Worm (Caenorhabditis elegans): ENCODE data around the gene pqn-41.

The pqn-41 gene

DNA sequence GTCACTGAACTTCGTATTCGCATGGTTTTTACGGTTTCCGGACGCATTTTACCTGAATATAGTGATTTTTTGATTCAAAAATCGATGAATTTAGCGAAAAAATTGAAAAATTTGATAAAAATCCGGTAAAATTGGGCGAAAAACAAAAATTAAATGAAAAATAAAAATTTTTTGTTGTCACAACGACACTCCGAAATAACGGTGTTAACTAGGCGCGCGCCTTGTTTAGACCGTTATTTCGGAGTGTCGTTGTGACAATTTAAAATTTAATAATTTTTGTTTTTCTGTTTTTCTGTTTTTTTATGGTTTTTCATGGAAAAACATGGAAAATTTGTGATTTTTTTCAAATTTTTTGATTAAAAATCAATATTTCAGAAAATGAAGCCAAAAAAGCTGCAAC is at the start of gene pqn-41, which contains the start of gene B0524.6:
Gene pqn-41, plus strand, starts transcription at position 370 of the 400 bp plus-strand sequence.
Gene B0524.6, minus strand, starts transcription at position 52 of the 400 bp plus-strand sequence.
- TF ChIP-seq ztf-29 (GFP tag; IDR thresholded peaks at IDR 0.05): no peak
- no peak for TF ChIP-seq ref-1 (GFP tag; conservative IDR thresholded peaks at IDR 0.05)
- TF ChIP-seq tab-1 (GFP tag; IDR thresholded peaks at IDR 0.05): no peak

DNA sequence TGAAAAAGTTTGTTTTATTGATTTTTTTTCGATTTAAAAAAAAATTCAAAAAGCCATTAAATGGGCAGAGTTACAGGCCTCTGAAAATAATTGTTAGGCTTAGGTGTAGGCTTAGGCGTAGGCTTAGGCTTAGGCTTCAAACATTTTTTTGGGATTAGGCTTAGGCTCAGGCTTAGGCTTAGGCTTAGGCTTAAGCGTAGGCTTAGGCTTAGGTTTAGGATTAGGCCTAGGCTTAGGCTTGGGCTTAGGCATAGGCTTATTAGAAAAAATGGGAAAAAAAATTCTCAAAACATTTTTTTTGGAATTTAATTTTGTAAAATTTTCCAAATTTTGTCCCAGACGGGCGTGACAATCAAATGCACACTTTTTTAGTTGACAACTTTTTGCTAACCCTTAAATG is 49.6 kb upstream of the pqn-41 start:
- TF ChIP-seq ref-1 (GFP tag; conservative IDR thresholded peaks at IDR 0.05) (no peak), ztf-29 (GFP tag; IDR thresholded peaks at IDR 0.05) (no peak), T22C8.4 (GFP tag; IDR thresholded peaks at IDR 0.05) (no peak), flt-1 (GFP tag; IDR thresholded peaks at IDR 0.05) (no peak), klf-2 (GFP tag; conservative IDR thresholded peaks at IDR 0.05) (no peak), ztf-23 (GFP tag; IDR thresholded peaks at IDR 0.05) (no peak), cog-1 (tag; optimal IDR thresholded peaks at IDR 0.05) (no peak), med-1 (GFP tag; optimal IDR thresholded peaks at IDR 0.05; ENCODE audit: insufficient read depth) (no peak), tab-1 (GFP tag; IDR thresholded peaks at IDR 0.05) (no peak)

DNA sequence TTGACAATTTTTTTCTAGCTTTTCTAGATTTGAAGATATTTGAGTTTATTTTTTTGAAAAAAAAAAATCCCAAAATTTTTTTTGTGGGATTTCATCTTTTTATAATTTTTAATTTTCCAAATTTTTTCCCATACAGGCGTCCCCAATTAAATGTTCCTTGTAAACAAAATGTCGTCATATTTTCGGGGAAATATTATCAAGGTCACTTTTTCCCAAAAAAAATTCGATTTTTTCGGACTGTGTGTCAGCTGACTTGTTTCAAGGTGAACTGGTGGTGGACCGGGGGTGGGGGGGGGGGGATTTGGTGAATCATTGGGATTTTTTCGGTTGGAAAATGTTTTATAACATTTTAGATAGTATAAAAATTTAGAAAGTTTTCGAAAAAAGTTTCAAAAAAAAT is 49.1 kb upstream of the pqn-41 start:
- TF ChIP-seq flt-1 (GFP tag; IDR thresholded peaks at IDR 0.05) (no peak), T22C8.4 (GFP tag; IDR thresholded peaks at IDR 0.05) (no peak), ref-1 (GFP tag; conservative IDR thresholded peaks at IDR 0.05) (no peak), ztf-23 (GFP tag; IDR thresholded peaks at IDR 0.05) (no peak), tab-1 (GFP tag; IDR thresholded peaks at IDR 0.05) (no peak), cog-1 (tag; optimal IDR thresholded peaks at IDR 0.05) (no peak), ztf-29 (GFP tag; IDR thresholded peaks at IDR 0.05) (no peak), klf-2 (GFP tag; conservative IDR thresholded peaks at IDR 0.05) (no peak), med-1 (GFP tag; optimal IDR thresholded peaks at IDR 0.05; ENCODE audit: insufficient read depth) (no peak)

ce11 chrIII:1859532-1859931 is 46.2 kb upstream of the pqn-41 start, which contains the start of gene ddp-1:
ddp-1 (plus strand) TSS chrIII:1859888.
- peak; percentile 75; the same call in 1 of the 2 replicates for TF ChIP-seq klf-2 (GFP tag; conservative IDR thresholded peaks at IDR 0.05)
- TF ChIP-seq T22C8.4 (GFP tag; IDR thresholded peaks at IDR 0.05): peak; percentile 62
- TF ChIP-seq ztf-29 (GFP tag; IDR thresholded peaks at IDR 0.05): peak; percentile 30; the same call in 1 of the 2 replicates
- peak; percentile 89 for TF ChIP-seq flt-1 (GFP tag; IDR thresholded peaks at IDR 0.05)
- peak; percentile 59 for TF ChIP-seq med-1 (GFP tag; optimal IDR thresholded peaks at IDR 0.05; ENCODE audit: insufficient read depth)
- TF ChIP-seq ztf-23 (GFP tag; IDR thresholded peaks at IDR 0.05): peak; percentile 88
- peak; percentile 72; the same call in 1 of the 2 replicates for TF ChIP-seq tab-1 (GFP tag; IDR thresholded peaks at IDR 0.05)
- TF ChIP-seq ref-1 (GFP tag; conservative IDR thresholded peaks at IDR 0.05): 0 out of 2 replicates have a peak, but pooled peaks have one; percentile 49
- peak; percentile 79 for TF ChIP-seq cog-1 (tag; optimal IDR thresholded peaks at IDR 0.05)

ce11 chrIII:1860129-1860528 is 45.6 kb upstream of the pqn-41 start, which contains the start of gene ttc-7:
ttc-7 (plus strand) TSS chrIII:1860429.
- no peak for TF ChIP-seq klf-2 (GFP tag; conservative IDR thresholded peaks at IDR 0.05)
- no peak for TF ChIP-seq med-1 (GFP tag; optimal IDR thresholded peaks at IDR 0.05; ENCODE audit: insufficient read depth)
- no peak for TF ChIP-seq ztf-29 (GFP tag; IDR thresholded peaks at IDR 0.05)
- TF ChIP-seq T22C8.4 (GFP tag; IDR thresholded peaks at IDR 0.05): no peak
- no peak for TF ChIP-seq cog-1 (tag; optimal IDR thresholded peaks at IDR 0.05)
- TF ChIP-seq flt-1 (GFP tag; IDR thresholded peaks at IDR 0.05): no peak
- no peak for TF ChIP-seq tab-1 (GFP tag; IDR thresholded peaks at IDR 0.05)
- TF ChIP-seq ref-1 (GFP tag; conservative IDR thresholded peaks at IDR 0.05): no peak
- TF ChIP-seq ztf-23 (GFP tag; IDR thresholded peaks at IDR 0.05): no peak

DNA sequence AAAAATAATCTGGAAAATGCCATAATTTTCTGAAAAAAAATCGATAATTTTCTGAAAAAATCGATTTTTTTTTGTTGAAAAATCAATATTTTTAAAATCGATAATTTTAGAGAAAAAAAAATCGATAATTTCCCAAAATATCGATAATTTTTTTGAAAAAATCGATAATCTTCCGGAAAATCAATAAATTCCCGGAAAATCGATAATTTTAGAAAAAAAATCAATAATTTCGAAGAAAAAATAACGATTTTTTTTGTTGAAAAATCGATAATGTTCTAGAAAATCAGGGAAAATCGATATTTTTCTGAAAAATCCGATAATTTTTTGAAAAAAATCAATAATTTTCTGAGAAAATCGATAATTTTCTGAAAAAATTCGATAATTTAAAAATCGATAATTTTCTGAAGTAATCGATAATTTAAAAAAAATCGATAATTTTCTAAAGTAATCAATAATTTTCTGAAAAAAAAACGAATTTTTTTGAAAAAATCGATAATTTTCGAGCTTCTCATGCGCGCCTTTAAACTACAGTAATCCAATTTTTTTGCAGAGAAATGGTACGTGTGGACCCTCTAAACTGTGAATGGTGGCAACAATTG is 29.4 kb upstream of the pqn-41 start:
- TF ChIP-seq med-1 (GFP tag; optimal IDR thresholded peaks at IDR 0.05; ENCODE audit: insufficient read depth) (no peak), ztf-23 (GFP tag; IDR thresholded peaks at IDR 0.05) (no peak), T22C8.4 (GFP tag; IDR thresholded peaks at IDR 0.05) (peak; percentile 81)

DNA sequence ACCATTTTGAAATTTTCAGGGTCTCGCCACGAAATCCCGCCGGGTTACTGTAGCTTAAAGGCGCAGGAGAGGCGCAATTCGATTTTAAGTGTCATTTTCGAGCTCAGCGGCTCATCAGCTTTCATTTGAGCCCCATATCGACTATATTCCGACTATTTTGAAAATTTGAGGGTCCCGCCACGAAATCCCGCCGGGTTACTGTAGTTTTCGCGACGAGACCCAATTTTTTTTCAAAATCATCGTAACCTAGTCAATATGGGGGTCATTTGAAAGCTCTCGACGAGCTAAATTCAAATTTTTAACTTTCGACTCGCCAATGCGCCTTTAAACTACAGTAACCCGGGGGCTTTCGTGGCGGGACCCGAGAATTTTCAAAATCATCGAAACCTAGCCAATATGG is 28.6 kb upstream of the pqn-41 start:
- no peak for TF ChIP-seq klf-2 (GFP tag; conservative IDR thresholded peaks at IDR 0.05)

DNA sequence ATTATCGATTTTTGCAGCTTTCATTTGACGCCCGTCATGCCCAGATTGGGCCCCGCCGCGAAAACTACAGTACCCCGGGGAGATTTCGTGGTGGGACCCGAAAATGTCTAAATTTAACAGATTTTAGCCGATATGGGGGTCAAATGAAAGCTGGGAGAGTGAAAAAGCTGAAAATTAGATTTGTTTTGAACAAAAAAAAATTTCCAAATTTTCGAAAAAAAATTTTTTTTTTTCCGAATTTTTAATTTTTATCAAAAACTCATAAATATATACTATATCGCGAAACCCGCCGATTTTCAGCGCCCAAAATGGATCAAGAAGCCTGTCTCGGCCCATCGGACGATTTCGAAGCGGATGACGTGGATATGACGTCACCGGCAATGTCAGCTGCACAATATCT is 27.7 kb upstream of the pqn-41 start, which contains the start of gene smi-1:
Gene smi-1, plus strand, starts transcription at position 301 of the 400 bp plus-strand sequence.
- TF ChIP-seq ref-1 (GFP tag; conservative IDR thresholded peaks at IDR 0.05): no peak
- TF ChIP-seq ztf-29 (GFP tag; IDR thresholded peaks at IDR 0.05): no peak
- no peak for TF ChIP-seq T22C8.4 (GFP tag; IDR thresholded peaks at IDR 0.05)
- no peak for TF ChIP-seq cog-1 (tag; optimal IDR thresholded peaks at IDR 0.05)
- no peak for TF ChIP-seq tab-1 (GFP tag; IDR thresholded peaks at IDR 0.05)
- TF ChIP-seq med-1 (GFP tag; optimal IDR thresholded peaks at IDR 0.05; ENCODE audit: insufficient read depth): no peak
- TF ChIP-seq ztf-23 (GFP tag; IDR thresholded peaks at IDR 0.05): no peak
- no peak for TF ChIP-seq flt-1 (GFP tag; IDR thresholded peaks at IDR 0.05)
- no peak for TF ChIP-seq klf-2 (GFP tag; conservative IDR thresholded peaks at IDR 0.05)

DNA sequence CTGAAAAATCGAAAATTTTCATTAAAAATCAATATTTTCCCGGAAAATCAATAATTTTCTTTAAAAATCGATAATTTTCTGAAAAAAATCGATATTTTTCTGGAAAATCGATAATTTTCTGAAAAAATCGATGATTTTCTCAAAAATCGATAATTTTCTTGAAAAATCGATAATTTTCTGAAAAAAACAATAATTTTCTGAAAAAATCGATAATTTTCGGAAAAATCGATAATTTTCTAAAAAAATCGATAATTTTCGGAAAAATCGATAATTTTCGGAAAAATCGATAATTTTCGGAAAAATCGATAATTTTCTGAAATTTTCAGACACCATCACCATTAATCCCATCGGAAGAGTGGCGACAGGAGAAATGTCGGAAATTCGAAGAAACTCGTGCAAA is 26.8 kb upstream of the pqn-41 start:
- TF ChIP-seq tab-1 (GFP tag; IDR thresholded peaks at IDR 0.05): no peak
- TF ChIP-seq med-1 (GFP tag; optimal IDR thresholded peaks at IDR 0.05; ENCODE audit: insufficient read depth): no peak
- TF ChIP-seq flt-1 (GFP tag; IDR thresholded peaks at IDR 0.05): no peak
- no peak for TF ChIP-seq ref-1 (GFP tag; conservative IDR thresholded peaks at IDR 0.05)
- peak; percentile 99 for TF ChIP-seq T22C8.4 (GFP tag; IDR thresholded peaks at IDR 0.05)
- no peak for TF ChIP-seq klf-2 (GFP tag; conservative IDR thresholded peaks at IDR 0.05)
- no peak for TF ChIP-seq ztf-23 (GFP tag; IDR thresholded peaks at IDR 0.05)
- no peak for TF ChIP-seq ztf-29 (GFP tag; IDR thresholded peaks at IDR 0.05)

ce11 chrIII:1880221-1880620 is 25.5 kb upstream of the pqn-41 start:
- TF ChIP-seq ztf-23 (GFP tag; IDR thresholded peaks at IDR 0.05) (no peak), klf-2 (GFP tag; conservative IDR thresholded peaks at IDR 0.05) (no peak), T22C8.4 (GFP tag; IDR thresholded peaks at IDR 0.05) (peak; percentile 81)
